Fruit fly (Drosophila melanogaster) whole organism, embryonic: ENCODE data around the gene Mlp84B.

ENCODE experiments used
- Aef1 ChIP-seq: fragments of 200-800 bp; sonication (Bioruptor generic); IDR thresholded peaks from 3 replicates; pipeline ENCODE4 v1.3.6; 2022; ENCODE audit warnings: missing biosample characterization, missing genetic modification characterization
- Atf6 ChIP-seq: fragments of 200-800 bp; sonication (Bioruptor generic); IDR thresholded peaks from 2 replicates; pipeline ENCODE4 v1.3.6; 2022; ENCODE audit warnings: missing biosample characterization, missing genetic modification characterization
- C15 ChIP-seq: fragments of 200-800 bp; sonication (Bioruptor generic); IDR thresholded peaks from 3 replicates; pipeline ENCODE4 v1.3.6; 2022; ENCODE audit warnings: missing biosample characterization, missing genetic modification characterization
- CG10366 ChIP-seq: fragments of 200-800 bp; sonication (Bioruptor generic); IDR thresholded peaks from 2 replicates; pipeline ENCODE4 v1.3.6; 2022; ENCODE audit warnings: missing biosample characterization, missing genetic modification characterization
- CG12071 ChIP-seq: fragments of 200-800 bp; sonication (Bioruptor generic); optimal IDR thresholded peaks from 3 replicates; lab custom pipeline; 2018; ENCODE audit warnings: missing biosample characterization, mild to moderate bottlenecking, missing genetic modification characterization
- CG13424 ChIP-seq: fragments of 200-800 bp; sonication (Bioruptor generic); optimal IDR thresholded peaks from 2 replicates; lab custom pipeline; 2019; ENCODE audit warnings: missing biosample characterization, mild to moderate bottlenecking, missing genetic modification characterization, moderate library complexity
- CG13775 ChIP-seq: fragments of 200-800 bp; sonication (Bioruptor generic); optimal IDR thresholded peaks from 3 replicates; lab custom pipeline; 2017; ENCODE audit warnings: missing biosample characterization, mild to moderate bottlenecking, missing genetic modification characterization
- CG14441 ChIP-seq: fragments of 200-800 bp; sonication (Bioruptor generic); IDR thresholded peaks from 2 replicates; pipeline ENCODE4 v1.3.6; 2022; ENCODE audit warnings: missing biosample characterization, missing genetic modification characterization
- CG14667 ChIP-seq: fragments of 200-800 bp; sonication (Bioruptor generic); IDR thresholded peaks from 2 replicates; pipeline ENCODE4 v1.3.6; 2022; ENCODE audit warnings: missing biosample characterization, missing genetic modification characterization
- CG15601 ChIP-seq: fragments of 200-800 bp; sonication (Bioruptor generic); optimal IDR thresholded peaks from 3 replicates; lab custom pipeline; 2019; ENCODE audit warnings: missing biosample characterization, mild to moderate bottlenecking, missing genetic modification characterization, moderate library complexity
- CG1602 ChIP-seq: fragments of 200-800 bp; sonication (Bioruptor generic); optimal IDR thresholded peaks from 3 replicates; lab custom pipeline; 2016; ENCODE audit warnings: missing biosample characterization, missing genetic modification characterization
- CG16863 ChIP-seq: fragments of 200-800 bp; sonication (Bioruptor generic); optimal IDR thresholded peaks from 3 replicates; lab custom pipeline; 2016; ENCODE audit warnings: missing biosample characterization, missing genetic modification characterization
- CG17328 ChIP-seq: fragments of 200-800 bp; sonication (Bioruptor generic); IDR thresholded peaks from 2 replicates; pipeline ENCODE4 v1.3.6; 2022; ENCODE audit warnings: missing biosample characterization, missing genetic modification characterization
- CG3407 ChIP-seq: fragments of 200-800 bp; sonication (Bioruptor generic); optimal IDR thresholded peaks from 2 replicates; lab custom pipeline; 2018; ENCODE audit warnings: missing biosample characterization, mild to moderate bottlenecking, missing genetic modification characterization
- CG34376 ChIP-seq: fragments of 200-800 bp; sonication (Bioruptor generic); optimal IDR thresholded peaks from 2 replicates; lab custom pipeline; 2018; ENCODE audit warnings: missing biosample characterization, mild to moderate bottlenecking, missing genetic modification characterization
- CG6683 ChIP-seq: fragments of 200-800 bp; sonication (Bioruptor generic); optimal IDR thresholded peaks from 2 replicates; lab custom pipeline; 2017; ENCODE audit warnings: missing biosample characterization, mild to moderate bottlenecking, missing genetic modification characterization, missing genetic modification reagents
- CG7372 ChIP-seq: fragments of 200-800 bp; sonication (Bioruptor generic); IDR thresholded peaks from 2 replicates; pipeline ENCODE4 v1.3.6; 2022; ENCODE audit warnings: missing biosample characterization, missing genetic modification characterization
- CG9437 ChIP-seq: fragments of 200-800 bp; sonication (Bioruptor generic); optimal IDR thresholded peaks from 2 replicates; lab custom pipeline; 2018; ENCODE audit warnings: missing biosample characterization, mild to moderate bottlenecking, missing genetic modification characterization
- CG9797 ChIP-seq: fragments of 200-800 bp; sonication (Bioruptor generic); optimal IDR thresholded peaks from 3 replicates; lab custom pipeline; 2018; ENCODE audit warnings: missing biosample characterization, mild to moderate bottlenecking, missing genetic modification characterization
- CG9876 ChIP-seq: fragments of 200-800 bp; sonication (Bioruptor generic); optimal IDR thresholded peaks from 2 replicates; lab custom pipeline; 2016; ENCODE audit warnings: missing biosample characterization, missing genetic modification characterization
- CHES-1-like ChIP-seq: fragments of 200-800 bp; sonication (Bioruptor generic); optimal IDR thresholded peaks from 2 replicates; lab custom pipeline; 2016; ENCODE audit warnings: missing biosample characterization, missing genetic modification characterization
- CTCF ChIP-seq: fragments of 200-800 bp; sonication (Bioruptor generic); optimal IDR thresholded peaks from 2 replicates; lab custom pipeline; 2017; ENCODE audit warnings: missing biosample characterization, mild to moderate bottlenecking, missing genetic modification characterization, moderate library complexity
- D ChIP-seq, 2 experiments: fragments of 200-800 bp in 1 of 2; fragments of >200 bp in 1 of 2; sonication (Bioruptor generic) in 1 of 2; optimal IDR thresholded peaks; 2 replicates in 1 of 2; 3 replicates in 1 of 2; lab custom pipeline; 2017; ENCODE audit warnings: mild to moderate bottlenecking in 1 of 2, missing biosample characterization in 1 of 2, missing genetic modification characterization in 1 of 2, missing genetic modification reagents in 1 of 2
- Doc2 ChIP-seq: fragments of 200-800 bp; sonication (Bioruptor generic); IDR thresholded peaks from 2 replicates; pipeline ENCODE4 v1.3.6; 2022; ENCODE audit warnings: missing biosample characterization, missing genetic modification characterization
- Fer2 ChIP-seq: fragments of 200-800 bp; sonication (Bioruptor generic); optimal IDR thresholded peaks from 2 replicates; lab custom pipeline; 2018; ENCODE audit warnings: missing biosample characterization, mild to moderate bottlenecking, missing genetic modification characterization, moderate library complexity
- H2.0 ChIP-seq: fragments of 200-800 bp; sonication (Bioruptor generic); IDR thresholded peaks from 2 replicates; pipeline ENCODE4 v1.3.6; 2022; ENCODE audit warnings: missing biosample characterization, missing genetic modification characterization
- Hand ChIP-seq: fragments of 200-800 bp; sonication (Bioruptor generic); optimal IDR thresholded peaks from 2 replicates; lab custom pipeline; 2017; ENCODE audit warnings: mild to moderate bottlenecking, missing biosample characterization, missing genetic modification reagents, missing genetic modification characterization
- Hmr ChIP-seq: fragments of 200-800 bp; sonication (Bioruptor generic); optimal IDR thresholded peaks from 3 replicates; lab custom pipeline; 2017; ENCODE audit warnings: mild to moderate bottlenecking, missing biosample characterization, missing genetic modification reagents, missing genetic modification characterization
- Mes4 ChIP-seq: fragments of 200-800 bp; sonication (Bioruptor generic); optimal IDR thresholded peaks from 2 replicates; lab custom pipeline; 2016; ENCODE audit warnings: missing biosample characterization, missing genetic modification characterization
- Rx ChIP-seq: fragments of 200-800 bp; sonication (Bioruptor generic); IDR thresholded peaks from 2 replicates; pipeline ENCODE4 v1.3.6; 2022; ENCODE audit warnings: missing biosample characterization, missing genetic modification characterization
- Six4 ChIP-seq: fragments of 200-800 bp; sonication (Bioruptor generic); optimal IDR thresholded peaks from 2 replicates; lab custom pipeline; 2016; ENCODE audit warnings: missing biosample characterization, missing genetic modification characterization
- Sox100B ChIP-seq: fragments of 200-800 bp; sonication (Bioruptor generic); optimal IDR thresholded peaks from 3 replicates; lab custom pipeline; 2018; ENCODE audit warnings: missing biosample characterization, mild to moderate bottlenecking, missing genetic modification characterization
- Sox102F ChIP-seq: fragments of 200-800 bp; sonication (Bioruptor generic); optimal IDR thresholded peaks from 2 replicates; lab custom pipeline; 2018; ENCODE audit warnings: missing biosample characterization, mild to moderate bottlenecking, missing genetic modification characterization, moderate library complexity
- Ssrp ChIP-seq: fragments of 200-800 bp; sonication (Bioruptor generic); optimal IDR thresholded peaks from 2 replicates; lab custom pipeline; 2018; ENCODE audit warnings: missing biosample characterization, mild to moderate bottlenecking, missing genetic modification characterization, moderate library complexity
- ac ChIP-seq: fragments of 200-800 bp; sonication (Bioruptor generic); optimal IDR thresholded peaks from 3 replicates; lab custom pipeline; 2017; ENCODE audit warnings: missing biosample characterization, mild to moderate bottlenecking, missing genetic modification characterization
- cad ChIP-seq: fragments of >200 bp; optimal IDR thresholded peaks from 2 replicates; lab custom pipeline; 2017; ENCODE audit warnings: missing biosample characterization, missing genetic modification characterization
- dysf ChIP-seq: fragments of 200-800 bp; sonication (Bioruptor generic); IDR thresholded peaks from 3 replicates; pipeline ENCODE4 v1.3.6; 2022; ENCODE audit warnings: missing biosample characterization, missing genetic modification characterization
- exex ChIP-seq: fragments of 200-800 bp; sonication (Bioruptor generic); optimal IDR thresholded peaks from 4 replicates; lab custom pipeline; 2018; ENCODE audit warnings: missing biosample characterization, mild to moderate bottlenecking, missing genetic modification characterization, moderate library complexity
- eyg ChIP-seq: fragments of 200-800 bp; sonication (Bioruptor generic); optimal IDR thresholded peaks from 3 replicates; lab custom pipeline; 2016; ENCODE audit warnings: missing biosample characterization, missing genetic modification characterization
- gcm2 ChIP-seq: fragments of 200-800 bp; sonication (Bioruptor generic); optimal IDR thresholded peaks from 2 replicates; lab custom pipeline; 2016; ENCODE audit warnings: missing biosample characterization, missing genetic modification characterization
- jigr1 ChIP-seq: fragments of 200-800 bp; sonication (Bioruptor generic); IDR thresholded peaks from 3 replicates; pipeline ENCODE4 v1.3.6; 2022; ENCODE audit warnings: missing biosample characterization, missing genetic modification characterization
- kah ChIP-seq: fragments of 200-800 bp; sonication (Bioruptor generic); optimal IDR thresholded peaks from 2 replicates; lab custom pipeline; 2018; ENCODE audit warnings: missing biosample characterization, mild to moderate bottlenecking, missing genetic modification characterization
- mld ChIP-seq: fragments of 200-800 bp; sonication (Bioruptor generic); IDR thresholded peaks from 3 replicates; pipeline ENCODE4 v1.3.6; 2022; ENCODE audit warnings: missing biosample characterization, missing genetic modification characterization; ENCODE audit not compliant: partially characterized antibody
- pb ChIP-seq: fragments of 200-800 bp; sonication (Bioruptor generic); optimal IDR thresholded peaks from 3 replicates; lab custom pipeline; 2016; ENCODE audit warnings: missing biosample characterization, missing genetic modification characterization
- rib ChIP-seq: fragments of 200-800 bp; sonication (Bioruptor generic); IDR thresholded peaks from 2 replicates; pipeline ENCODE4 v1.3.6; 2022; ENCODE audit warnings: missing biosample characterization, missing genetic modification characterization
- sens ChIP-seq: fragments of 200-800 bp; sonication (Bioruptor generic); peaks from one replicate; lab custom pipeline; 2016; ENCODE audit warnings: missing biosample characterization, missing genetic modification characterization
- sim ChIP-seq: fragments of 200-800 bp; sonication (Bioruptor generic); IDR thresholded peaks from 2 replicates; pipeline ENCODE4 v1.3.6; 2022; ENCODE audit warnings: missing biosample characterization, missing genetic modification characterization
- slp2 ChIP-seq: fragments of 200-800 bp; sonication (Bioruptor generic); optimal IDR thresholded peaks from 2 replicates; lab custom pipeline; 2016; ENCODE audit warnings: missing biosample characterization, missing genetic modification characterization
- tap ChIP-seq: fragments of 200-800 bp; optimal IDR thresholded peaks from 3 replicates; lab custom pipeline; 2019; ENCODE audit warnings: missing biosample characterization, mild to moderate bottlenecking, missing genetic modification characterization, moderate library complexity
- tgo ChIP-seq: fragments of 200-800 bp; sonication (Bioruptor generic); IDR thresholded peaks from 3 replicates; pipeline ENCODE4 v1.3.6; 2022; ENCODE audit warnings: missing biosample characterization, missing genetic modification characterization
- toy ChIP-seq: fragments of 200-800 bp; sonication (Bioruptor generic); IDR thresholded peaks from 2 replicates; pipeline ENCODE4 v1.3.6; 2022; ENCODE audit warnings: missing biosample characterization, missing genetic modification characterization
- zen2 ChIP-seq: fragments of 200-800 bp; sonication (Bioruptor generic); IDR thresholded peaks from 3 replicates; pipeline ENCODE4 v1.3.6; 2022; ENCODE audit warnings: missing biosample characterization, missing genetic modification characterization; ENCODE audit not compliant: partially characterized antibody
- zfh2 ChIP-seq: fragments of 200-800 bp; sonication (Bioruptor generic); optimal IDR thresholded peaks from 2 replicates; lab custom pipeline; 2016; ENCODE audit warnings: missing biosample characterization, missing genetic modification characterization

Mlp84B gene

DNA sequence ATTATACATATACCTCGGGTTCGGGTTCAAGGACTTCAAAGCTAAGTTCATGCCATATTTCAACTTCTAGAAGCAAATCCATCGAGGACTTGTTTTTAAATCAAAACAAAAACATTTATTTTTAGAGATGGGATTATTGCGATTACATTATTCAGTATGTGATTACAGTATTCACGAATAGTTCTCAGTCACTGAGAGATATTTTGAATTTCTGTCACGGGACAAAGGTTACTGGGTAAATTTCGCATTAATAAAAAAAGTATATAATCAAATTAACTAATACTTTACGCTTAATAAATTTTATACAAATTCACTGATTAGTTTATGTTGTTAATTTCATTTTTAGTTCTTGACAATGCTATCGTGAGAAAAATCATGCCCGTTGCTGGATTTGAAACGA lies 23.9 kb downstream of the Mlp84B start (continued):
- TF ChIP-seq Rx (GFP tag; lab: Robert Waterston, UW) (no peak), CHES-1-like (GFP tag; lab: Kevin White, UChicago) (no peak), Hmr (GFP tag; lab: Kevin White, UChicago) (no peak), tap (tag; lab: Kevin White, UChicago) (no peak), Hand (no peak), Doc2 (GFP tag; lab: Robert Waterston, UW) (no peak), CG9437 (GFP tag; lab: Kevin White, UChicago) (no peak), Mes4 (GFP tag; lab: Kevin White, UChicago) (no peak), Sox102F (GFP tag; lab: Kevin White, UChicago) (no peak), Sox100B (GFP tag; lab: Kevin White, UChicago) (no peak), zfh2 (GFP tag; lab: Kevin White, UChicago) (no peak), Atf6 (GFP tag; lab: Robert Waterston, UW) (0 out of 2 replicates have a peak, but pooled peaks have one; percentile 20), C15 (GFP tag; lab: Robert Waterston, UW) (no peak), mld (no peak), CG12071 (GFP tag; lab: Kevin White, UChicago) (no peak), CG13424 (tag; lab: Kevin White, UChicago) (peak; percentile 2), CG9876 (GFP tag; lab: Kevin White, UChicago) (no peak), pb (GFP tag; lab: Kevin White, UChicago) (no peak), slp2 (GFP tag; lab: Kevin White, UChicago) (no peak), Six4 (GFP tag; lab: Kevin White, UChicago) (no peak), CG13775 (GFP tag; lab: Kevin White, UChicago) (no peak), ac (no peak), CG1602 (GFP tag; lab: Kevin White, UChicago) (no peak), sim (no peak), exex (no peak), D (optimal IDR thresholded peaks at IDR 0.05; lab: Kevin White, UChicago) (no peak), D (GFP tag; optimal IDR thresholded peaks at IDR 0.05; lab: Kevin White, UChicago) (no peak), dysf (no peak), CG6683 (no peak), CG17328 (GFP tag; lab: Robert Waterston, UW) (no peak), rib (GFP tag; lab: Robert Waterston, UW) (no peak), CG9797 (no peak), CG10366 (GFP tag; lab: Robert Waterston, UW) (peak; percentile 16; the same call in 1 of the 2 replicates), sens (peak; percentile 80), CG14667 (GFP tag; lab: Robert Waterston, UW) (no peak), CG7372 (no peak), CG34376 (no peak), cad (GFP tag; lab: Kevin White, UChicago) (no peak), jigr1 (GFP tag; lab: Robert Waterston, UW) (no peak), kah (GFP tag; lab: Kevin White, UChicago) (no peak), gcm2 (no peak), Aef1 (GFP tag; lab: Robert Waterston, UW) (no peak), tgo (peak; percentile 23; the same call in 1 of the 3 replicates), zen2 (GFP tag; lab: Robert Waterston, UW) (no peak), eyg (GFP tag; lab: Kevin White, UChicago) (no peak), CG16863 (no peak), toy (GFP tag; lab: Robert Waterston, UW) (no peak), Ssrp (no peak), H2.0 (GFP tag; lab: Robert Waterston, UW) (no peak), CG15601 (no peak), CG3407 (GFP tag; lab: Kevin White, UChicago) (no peak), CTCF (GFP tag; lab: Kevin White, UChicago) (no peak), Fer2 (tag; lab: Kevin White, UChicago) (no peak), CG14441 (GFP tag; lab: Robert Waterston, UW) (no peak)
